Worm (Caenorhabditis elegans) whole organism, L1 larva: ENCODE data around the gene T24D5.3.

Experiments
- aly-2 ChIP-seq: fragments of 150-350 bp; optimal IDR thresholded peaks from 2 replicates; lab custom pipeline; 2014; ENCODE audit warnings: missing biosample characterization, missing genetic modification characterization
- ceh-82 ChIP-seq, 3 experiments: fragments of 150-350 bp in 1 of 3; sonication (generic microtip) in 2 of 3; optimal IDR thresholded peaks; 2 replicates each; lab custom pipeline; 2014 to 2017; ENCODE audit warnings: missing biosample characterization in 3 of 3, missing genetic modification characterization in 3 of 3
- efl-3 ChIP-seq: fragments of 200-800 bp; sonication (Bioruptor generic); optimal IDR thresholded peaks from 2 replicates; lab custom pipeline; 2018; ENCODE audit warnings: mild to moderate bottlenecking, missing genetic modification characterization, missing compliant biosample characterization
- elt-2 ChIP-seq: sonication (generic microtip); optimal IDR thresholded peaks from 2 replicates; lab custom pipeline; 2016; ENCODE audit warnings: missing genetic modification characterization, mild to moderate bottlenecking, inconsistent platforms, missing compliant biosample characterization, missing genetic modification reagents
- fos-1 ChIP-seq: fragments of 150-350 bp; optimal IDR thresholded peaks from 2 replicates; lab custom pipeline; 2014; ENCODE audit warnings: missing biosample characterization, missing genetic modification characterization
- lin-15B ChIP-seq: fragments of 150-350 bp; sonication (generic microtip); optimal IDR thresholded peaks from 3 replicates; lab custom pipeline; 2014; ENCODE audit warnings: missing biosample characterization, missing genetic modification characterization
- lsy-2 ChIP-seq, 2 experiments: fragments of 150-350 bp; optimal IDR thresholded peaks; 2 replicates each; lab custom pipeline; 2014; ENCODE audit warnings: missing biosample characterization in 2 of 2, missing genetic modification characterization in 2 of 2
- mdl-1 ChIP-seq, 2 experiments: fragments of 150-350 bp; optimal IDR thresholded peaks; 2 replicates each; lab custom pipeline; 2014 to 2017; ENCODE audit warnings: missing biosample characterization in 2 of 2, missing genetic modification characterization in 2 of 2, inconsistent platforms in 1 of 2
- nhr-237 ChIP-seq: fragments of 150-350 bp; optimal IDR thresholded peaks from 2 replicates; lab custom pipeline; 2014; ENCODE audit warnings: missing biosample characterization, missing genetic modification characterization
- nhr-90 ChIP-seq: sonication (generic microtip); optimal IDR thresholded peaks from 2 replicates; lab custom pipeline; 2016; ENCODE audit warnings: mild to moderate bottlenecking, missing genetic modification characterization, missing compliant biosample characterization; ENCODE audit not compliant: poor library complexity
- tbx-2 ChIP-seq: sonication (generic microtip); optimal IDR thresholded peaks from 2 replicates; lab custom pipeline; 2016; ENCODE audit warnings: missing genetic modification characterization, missing compliant biosample characterization
- zag-1 ChIP-seq: fragments of 150-350 bp; optimal IDR thresholded peaks from 2 replicates; lab custom pipeline; 2014; ENCODE audit warnings: missing biosample characterization, missing genetic modification characterization

DNA sequence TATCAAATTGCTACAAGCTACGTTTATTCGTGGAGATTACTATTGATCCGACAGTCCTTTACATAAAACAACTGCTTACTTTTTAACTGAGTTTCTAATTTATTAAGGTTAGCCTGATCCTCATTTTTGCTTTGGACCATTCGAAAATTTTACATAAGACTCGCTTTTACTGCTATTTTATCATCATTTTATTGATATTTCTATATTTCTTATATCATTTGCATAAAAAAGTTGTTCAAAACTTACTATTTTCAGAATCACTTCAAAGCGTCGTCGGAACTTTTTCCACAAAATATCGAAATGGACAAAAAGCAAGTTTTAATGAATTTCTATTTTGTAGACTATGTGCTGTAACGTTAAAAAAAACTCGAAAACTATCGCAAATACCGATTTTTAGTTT lies 5.4 kb upstream of the T24D5.3 start, which contains the start of gene T24D5.1:
- no peak for TF ChIP-seq nhr-237
- no peak for TF ChIP-seq ceh-82 (tag; optimal IDR thresholded peaks at IDR 0.05; lab: Kevin White, UChicago)
- no peak for TF ChIP-seq efl-3 (GFP tag; lab: Kevin White, UChicago)
- TF ChIP-seq fos-1: no peak
- no peak for TF ChIP-seq mdl-1 (tag; optimal IDR thresholded peaks at IDR 0.05; lab: Kevin White, UChicago)
- no peak for TF ChIP-seq elt-2 (tag; lab: Kevin White, UChicago)
- TF ChIP-seq tbx-2 (tag; lab: Kevin White, UChicago): no peak
- TF ChIP-seq lin-15B (tag; lab: Kevin White, UChicago): no peak
- TF ChIP-seq aly-2 (tag; lab: Kevin White, UChicago): no peak
- no peak for TF ChIP-seq lsy-2 (tag; optimal IDR thresholded peaks at IDR 0.05; lab: Kevin White, UChicago)
- TF ChIP-seq zag-1 (tag; lab: Kevin White, UChicago): no peak
- no peak for TF ChIP-seq nhr-90 (tag; lab: Kevin White, UChicago)
